Worm (Caenorhabditis elegans) whole organism, L1 larva: Measurements from ENCODE around the gene R02D3.8.

Source experiments
- ceh-82 ChIP-seq, 3 experiments: fragments of 150-350 bp in 1 of 3; sonication (generic microtip) in 2 of 3; optimal IDR thresholded peaks; 2 replicates each; lab custom pipeline; 2014 to 2017; ENCODE audit warnings: missing biosample characterization in 3 of 3, missing genetic modification characterization in 3 of 3
- dpl-1 ChIP-seq, 3 experiments: fragments of 150-350 bp in 2 of 3; sonication (generic microtip) in 1 of 3; optimal IDR thresholded peaks; 2 replicates each; lab custom pipeline; 2014 to 2017; ENCODE audit warnings: missing biosample characterization in 3 of 3, missing genetic modification characterization in 3 of 3, missing genetic modification reagents in 3 of 3
- egl-27 ChIP-seq, 2 experiments: fragments of 150-350 bp in 1 of 2; sonication (generic microtip); optimal IDR thresholded peaks; 3 replicates each; lab custom pipeline; 2017 to 2018; ENCODE audit warnings: missing biosample characterization in 2 of 2, missing genetic modification characterization in 2 of 2, missing genetic modification reagents in 2 of 2
- fos-1 ChIP-seq: fragments of 150-350 bp; optimal IDR thresholded peaks from 2 replicates; lab custom pipeline; 2014; ENCODE audit warnings: missing biosample characterization, missing genetic modification characterization
- hlh-17 ChIP-seq: fragments of 200-800 bp; sonication (Bioruptor generic); optimal IDR thresholded peaks from 2 replicates; lab custom pipeline; 2018; ENCODE audit warnings: missing genetic modification characterization, mild to moderate bottlenecking, missing compliant biosample characterization, moderate library complexity, borderline replicate concordance
- lin-15B ChIP-seq: fragments of 150-350 bp; sonication (generic microtip); optimal IDR thresholded peaks from 3 replicates; lab custom pipeline; 2014; ENCODE audit warnings: missing biosample characterization, missing genetic modification characterization
- lin-39 ChIP-seq: fragments of 150-350 bp; optimal IDR thresholded peaks from 2 replicates; lab custom pipeline; 2014; ENCODE audit warnings: missing biosample characterization, missing genetic modification reagents, missing genetic modification characterization
- nhr-28 ChIP-seq: fragments of 150-350 bp; optimal IDR thresholded peaks from 2 replicates; lab custom pipeline; 2014; ENCODE audit warnings: missing biosample characterization, missing genetic modification characterization
- nhr-76 ChIP-seq: sonication (generic microtip); optimal IDR thresholded peaks from 2 replicates; lab custom pipeline; 2017; ENCODE audit warnings: missing biosample characterization, missing genetic modification characterization
- pqm-1 ChIP-seq: sonication (generic microtip); optimal IDR thresholded peaks from 3 replicates; lab custom pipeline; 2017; ENCODE audit warnings: missing biosample characterization, missing genetic modification characterization
- tbx-2 ChIP-seq: sonication (generic microtip); optimal IDR thresholded peaks from 2 replicates; lab custom pipeline; 2016; ENCODE audit warnings: missing genetic modification characterization, missing compliant biosample characterization

ce11 chrIV:293995-294700 is 37.1 kb upstream of the R02D3.8 start:
- no peak for TF ChIP-seq lin-15B (tag; lab: Kevin White, UChicago)
- no peak for TF ChIP-seq nhr-28
- TF ChIP-seq hlh-17 (GFP tag; lab: Kevin White, UChicago): no peak
- TF ChIP-seq nhr-76 (tag; lab: Kevin White, UChicago): no peak
- TF ChIP-seq lin-39 (tag; lab: Kevin White, UChicago): no peak
- TF ChIP-seq pqm-1 (tag; lab: Kevin White, UChicago): no peak
- TF ChIP-seq fos-1 (tag; lab: Kevin White, UChicago): no peak
- TF ChIP-seq egl-27 (tag; optimal IDR thresholded peaks at IDR 0.05; lab: Kevin White, UChicago): no peak
- no peak for TF ChIP-seq dpl-1 (GFP tag; optimal IDR thresholded peaks at IDR 0.05; lab: Kevin White, UChicago)
- TF ChIP-seq tbx-2 (tag; lab: Kevin White, UChicago): no peak
- no peak for TF ChIP-seq ceh-82 (tag; optimal IDR thresholded peaks at IDR 0.05; lab: Kevin White, UChicago)
